Worm (Caenorhabditis elegans): Measurements from ENCODE around the gene col-8.

The col-8 gene

DNA sequence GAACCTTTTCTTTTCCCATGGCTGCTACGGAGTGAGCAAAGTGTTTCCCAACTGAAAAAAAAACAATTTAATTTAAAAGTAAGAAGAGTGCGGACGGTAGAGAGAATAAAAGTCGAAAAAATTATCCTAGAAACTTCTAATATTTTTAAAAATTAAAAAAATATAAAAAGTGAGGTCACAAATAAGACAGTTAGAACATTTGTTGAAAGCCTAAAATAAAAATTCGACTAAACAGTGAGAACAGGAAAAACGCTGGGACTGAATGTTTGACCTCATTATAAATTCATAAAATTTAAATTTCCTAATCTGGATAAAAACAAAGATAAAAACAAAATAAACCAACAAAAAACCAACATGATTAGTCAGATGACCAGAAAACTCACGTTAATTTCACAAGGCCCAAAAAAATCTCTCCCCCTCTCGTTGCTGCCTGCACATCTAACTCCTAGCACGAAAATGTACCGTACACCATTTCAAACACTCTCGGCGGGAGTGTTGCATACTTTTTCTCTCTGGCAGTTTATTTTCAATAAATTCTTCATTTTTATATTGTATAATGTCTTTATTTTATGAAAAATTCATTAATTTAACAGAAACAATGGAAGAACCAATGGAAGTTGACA, 48.6 kb downstream of the col-8 start, which contains the start of the genes eef-1A.1 and rfc-4 (continued):
- TF ChIP-seq nhr-12 (tag; optimal IDR thresholded peaks at IDR 0.05) (no peak), elt-2 (tag; optimal IDR thresholded peaks at IDR 0.05) (peak; percentile 82), snpc-4 (tag; optimal IDR thresholded peaks at IDR 0.05) (peak; percentile 91), mdl-1 (tag; optimal IDR thresholded peaks at IDR 0.05) (peak; percentile 21), ZK546.5 (tag; optimal IDR thresholded peaks at IDR 0.05) (peak; percentile 97), daf-12 (tag; optimal IDR thresholded peaks at IDR 0.05) (no peak)

DNA sequence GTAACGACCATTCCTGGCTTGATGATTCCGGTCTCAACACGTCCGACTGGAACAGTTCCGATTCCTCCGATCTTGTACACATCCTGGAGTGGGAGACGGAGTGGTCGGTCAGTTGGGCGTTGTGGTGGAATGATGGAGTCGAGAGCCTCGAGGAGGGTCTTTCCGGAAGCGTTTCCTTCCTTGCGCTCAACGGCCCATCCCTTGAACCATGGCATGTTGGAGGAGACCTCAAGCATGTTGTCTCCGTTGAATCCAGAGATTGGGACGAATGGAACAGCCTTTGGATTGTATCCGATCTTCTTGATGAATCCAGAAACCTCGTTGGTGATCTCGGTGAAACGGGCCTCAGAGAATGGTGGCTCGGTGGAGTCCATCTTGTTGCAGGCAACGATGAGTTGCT, 49.7 kb downstream of the col-8 start:
- TF ChIP-seq fkh-10 (GFP tag; optimal IDR thresholded peaks at IDR 0.05), result no peak
- TF ChIP-seq unc-39 (tag; optimal IDR thresholded peaks at IDR 0.05), result no peak
- no peak for TF ChIP-seq tbx-2 (tag; optimal IDR thresholded peaks at IDR 0.05)
- TF ChIP-seq mdl-1 (tag; optimal IDR thresholded peaks at IDR 0.05), result no peak
- no peak for TF ChIP-seq egl-27 (tag; optimal IDR thresholded peaks at IDR 0.05)
- TF ChIP-seq nhr-23 (tag; optimal IDR thresholded peaks at IDR 0.05), result no peak
- no peak for TF ChIP-seq nhr-43 (tag; optimal IDR thresholded peaks at IDR 0.05; ENCODE audit: poor library complexity, severe bottlenecking)
- TF ChIP-seq lin-39 (tag; optimal IDR thresholded peaks at IDR 0.05), result no peak
- TF ChIP-seq daf-12 (tag; optimal IDR thresholded peaks at IDR 0.05), result no peak

DNA sequence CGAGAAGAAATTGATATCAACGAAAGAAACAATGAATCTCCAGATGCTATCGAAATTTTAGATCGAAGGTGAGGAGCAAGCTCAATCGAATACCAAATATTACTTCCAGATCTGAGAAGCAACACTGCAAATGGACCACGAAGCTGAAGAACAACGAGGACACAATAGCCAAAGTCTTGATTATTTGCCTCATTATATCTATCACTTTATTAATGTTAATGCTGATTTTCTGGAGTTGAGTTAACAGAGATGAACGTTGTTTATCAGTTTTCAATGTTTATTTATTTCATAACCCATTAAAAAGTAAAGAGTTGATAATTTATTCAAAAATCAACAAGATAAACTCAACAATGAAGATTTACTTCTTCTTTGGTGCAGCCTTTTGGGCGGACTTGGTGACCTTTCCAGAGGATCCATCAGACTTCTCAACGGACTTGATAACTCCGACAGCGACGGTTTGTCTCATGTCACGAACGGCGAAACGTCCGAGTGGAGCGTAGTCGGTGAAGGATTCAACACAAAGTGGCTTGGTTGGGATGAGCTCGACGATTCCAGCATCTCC, 50.5 kb downstream of the col-8 start:
- TF ChIP-seq elt-2 (tag; optimal IDR thresholded peaks at IDR 0.05), result peak; percentile 9
- TF ChIP-seq ceh-9 (tag; optimal IDR thresholded peaks at IDR 0.05), result no peak
- peak; percentile 89 for TF ChIP-seq ama-1 (optimal IDR thresholded peaks at IDR 0.05)
